Worm (Caenorhabditis elegans) whole organism, young adult: ENCODE results near the gene C14A4.12.

Source experiments
- B0035.1 ChIP-seq: sonication (generic microtip); optimal IDR thresholded peaks from 2 replicates; lab custom pipeline; 2016; ENCODE audit warnings: missing genetic modification characterization, mild to moderate bottlenecking, missing compliant biosample characterization, missing genotype, missing genetic modification reagents
- B0261.1 ChIP-seq: sonication (generic microtip); optimal IDR thresholded peaks from 2 replicates; lab custom pipeline; 2016; ENCODE audit warnings: mild to moderate bottlenecking, missing genetic modification characterization, moderate library complexity, missing compliant biosample characterization
- B0336.3 ChIP-seq: fragments of 200-800 bp; sonication (Bioruptor generic); IDR thresholded peaks from 2 replicates; pipeline ENCODE4 v1.3.6; 2022; ENCODE audit warnings: missing genetic modification characterization, missing compliant biosample characterization
- C17E4.6 ChIP-seq: fragments of 200-800 bp; sonication (Bioruptor generic); IDR thresholded peaks from 2 replicates; pipeline ENCODE4 v1.3.6; 2022; ENCODE audit warnings: missing genetic modification reagents, missing genetic modification characterization, missing compliant biosample characterization
- F49E8.2 ChIP-seq: sonication (generic microtip); optimal IDR thresholded peaks from 3 replicates; lab custom pipeline; 2017; ENCODE audit warnings: missing genetic modification characterization, mild to moderate bottlenecking, missing compliant biosample characterization, antibody characterized with exemption, moderate library complexity; ENCODE audit not compliant: insufficient read depth
- K12H6.12 ChIP-seq: fragments of 200-800 bp; sonication (Bioruptor generic); optimal IDR thresholded peaks from 2 replicates; lab custom pipeline; 2018; ENCODE audit warnings: mild to moderate bottlenecking, missing genetic modification characterization, missing compliant biosample characterization
- T07F8.4 ChIP-seq: sonication (generic microtip); optimal IDR thresholded peaks from 2 replicates; lab custom pipeline; 2016; ENCODE audit warnings: mild to moderate bottlenecking, missing genetic modification characterization, moderate library complexity, missing compliant biosample characterization
- Y56A3A.18 ChIP-seq: fragments of 200-800 bp; sonication (Bioruptor generic); IDR thresholded peaks from 2 replicates; pipeline ENCODE4 v1.3.6; 2022; ENCODE audit warnings: missing genetic modification reagents, missing genetic modification characterization, missing compliant biosample characterization
- Y67H2A.10 ChIP-seq: fragments of 200-800 bp; sonication (Bioruptor generic); conservative IDR thresholded peaks from 2 replicates; pipeline ENCODE4 v1.3.6; 2022; ENCODE audit warnings: missing genetic modification reagents, missing genetic modification characterization, missing compliant biosample characterization
- Y95B8A.8 ChIP-seq: fragments of 200-800 bp; sonication (Bioruptor generic); IDR thresholded peaks from 2 replicates; pipeline ENCODE4 v1.3.6; 2022; ENCODE audit warnings: missing genetic modification reagents, missing genetic modification characterization, missing compliant biosample characterization
- ZK185.1 ChIP-seq: sonication (generic microtip); optimal IDR thresholded peaks from 2 replicates; lab custom pipeline; 2016; ENCODE audit warnings: mild to moderate bottlenecking, missing genetic modification characterization, missing compliant biosample characterization; ENCODE audit not compliant: poor library complexity, severe bottlenecking
- ama-1 ChIP-seq, 3 experiments: fragments of 150-350 bp in 1 of 3; sonication (generic microtip) in 2 of 3; optimal IDR thresholded peaks; 2 replicates each; lab custom pipeline; 2014 to 2018; ENCODE audit warnings: missing biosample characterization in 2 of 3, missing genetic modification characterization in 2 of 3, missing genetic modification reagents in 2 of 3
- atf-7 ChIP-seq: sonication (generic microtip); optimal IDR thresholded peaks from 2 replicates; lab custom pipeline; 2017; ENCODE audit warnings: mild to moderate bottlenecking, missing genetic modification characterization, missing compliant biosample characterization
- athp-1 ChIP-seq: sonication (generic microtip); optimal IDR thresholded peaks from 2 replicates; lab custom pipeline; 2017; ENCODE audit warnings: mild to moderate bottlenecking, missing genetic modification characterization, missing compliant biosample characterization
- attf-3 ChIP-seq: fragments of 200-800 bp; sonication (Bioruptor generic); conservative IDR thresholded peaks from 2 replicates; pipeline ENCODE4 v1.3.6; 2022; ENCODE audit warnings: missing genetic modification reagents, missing genetic modification characterization, missing compliant biosample characterization
- bed-1 ChIP-seq: fragments of 200-800 bp; sonication (Bioruptor generic); IDR thresholded peaks from 2 replicates; pipeline ENCODE4 v1.3.6; 2022; ENCODE audit warnings: missing genetic modification reagents, missing genetic modification characterization, missing compliant biosample characterization
- bed-2 ChIP-seq: fragments of 200-800 bp; sonication (Bioruptor generic); IDR thresholded peaks from 2 replicates; pipeline ENCODE4 v1.3.6; 2022; ENCODE audit warnings: missing genetic modification reagents, missing genetic modification characterization, missing compliant biosample characterization
- cebp-1 ChIP-seq, 2 experiments: fragments of 200-800 bp in 1 of 2; sonication (Bioruptor generic) in 1 of 2; sonication (generic microtip) in 1 of 2; IDR thresholded peaks in 1 of 2; optimal IDR thresholded peaks in 1 of 2; 2 replicates each; pipeline versions ENCODE4 v1.3.6 to Lab custom; 2017 to 2022; ENCODE audit warnings: missing compliant biosample characterization in 2 of 2, missing genetic modification characterization in 2 of 2, mild to moderate bottlenecking in 1 of 2, missing genetic modification reagents in 1 of 2, moderate library complexity in 1 of 2
- ceh-58 ChIP-seq: fragments of 200-800 bp; sonication (Bioruptor generic); IDR thresholded peaks from 2 replicates; pipeline ENCODE4 v1.3.6; 2022; ENCODE audit warnings: missing genetic modification characterization, missing compliant biosample characterization
- chd-7 ChIP-seq: sonication (generic microtip); optimal IDR thresholded peaks from 2 replicates; lab custom pipeline; 2016; ENCODE audit warnings: mild to moderate bottlenecking, missing genetic modification characterization, moderate library complexity, missing compliant biosample characterization
- dpff-1 ChIP-seq: sonication (generic microtip); optimal IDR thresholded peaks from 2 replicates; lab custom pipeline; 2017; ENCODE audit warnings: mild to moderate bottlenecking, missing genetic modification characterization, missing compliant biosample characterization
- egl-18 ChIP-seq: fragments of 200-800 bp; sonication (Bioruptor generic); IDR thresholded peaks from 2 replicates; pipeline ENCODE4 v1.3.6; 2022; ENCODE audit warnings: missing genetic modification reagents, missing genetic modification characterization, missing compliant biosample characterization
- egl-44 ChIP-seq: fragments of 200-800 bp; sonication (Bioruptor generic); IDR thresholded peaks from 2 replicates; pipeline ENCODE4 v1.3.6; 2022; ENCODE audit warnings: missing genetic modification reagents, missing genetic modification characterization, missing compliant biosample characterization
- ekl-4 ChIP-seq: fragments of 200-800 bp; sonication (Bioruptor generic); IDR thresholded peaks from 2 replicates; pipeline ENCODE4 v1.3.6; 2022; ENCODE audit warnings: missing genetic modification reagents, missing genetic modification characterization, missing compliant biosample characterization
- fkh-3 ChIP-seq: sonication (generic microtip); optimal IDR thresholded peaks from 2 replicates; lab custom pipeline; 2016; ENCODE audit warnings: mild to moderate bottlenecking, missing genetic modification characterization, missing compliant biosample characterization
- hlh-12 ChIP-seq: sonication (generic microtip); optimal IDR thresholded peaks from 2 replicates; lab custom pipeline; 2016; ENCODE audit warnings: missing genetic modification characterization, missing compliant biosample characterization
- hmg-20 ChIP-seq: fragments of 200-800 bp; sonication (Bioruptor generic); IDR thresholded peaks from 2 replicates; pipeline ENCODE4 v1.3.6; 2022; ENCODE audit warnings: missing genetic modification reagents, missing genetic modification characterization, missing compliant biosample characterization
- let-526 ChIP-seq: fragments of 200-800 bp; sonication (Bioruptor generic); IDR thresholded peaks from 2 replicates; pipeline ENCODE4 v1.3.6; 2022; ENCODE audit warnings: missing genetic modification reagents, missing genetic modification characterization, missing compliant biosample characterization
- lin-54 ChIP-seq: fragments of 200-800 bp; sonication (Bioruptor generic); optimal IDR thresholded peaks from 2 replicates; lab custom pipeline; 2018; ENCODE audit warnings: mild to moderate bottlenecking, missing genetic modification characterization, missing compliant biosample characterization
- madf-3 ChIP-seq: fragments of 200-800 bp; sonication (Bioruptor generic); IDR thresholded peaks from 2 replicates; pipeline ENCODE4 v1.3.6; 2022; ENCODE audit warnings: missing genetic modification reagents, missing genetic modification characterization, missing compliant biosample characterization
- madf-6 ChIP-seq: fragments of 200-800 bp; sonication (Bioruptor generic); IDR thresholded peaks from 2 replicates; pipeline ENCODE4 v1.3.6; 2022; ENCODE audit warnings: missing genetic modification reagents, missing genetic modification characterization, missing compliant biosample characterization
- mcd-1 ChIP-seq: fragments of 200-800 bp; sonication (Bioruptor generic); IDR thresholded peaks from 2 replicates; pipeline ENCODE4 v1.3.6; 2022; ENCODE audit warnings: missing genetic modification reagents, missing genetic modification characterization, missing compliant biosample characterization
- mxl-1 ChIP-seq: sonication (generic microtip); optimal IDR thresholded peaks from 2 replicates; lab custom pipeline; 2016; ENCODE audit warnings: missing genetic modification characterization, missing compliant biosample characterization
- nfya-1 ChIP-seq: sonication (generic microtip); optimal IDR thresholded peaks from 2 replicates; lab custom pipeline; 2017; ENCODE audit warnings: antibody characterized with exemption, missing compliant biosample characterization, missing genetic modification characterization, borderline replicate concordance; ENCODE audit not compliant: insufficient read depth
- nhr-179 ChIP-seq: sonication (generic microtip); optimal IDR thresholded peaks from 2 replicates; lab custom pipeline; 2016; ENCODE audit warnings: mild to moderate bottlenecking, missing genetic modification characterization, missing compliant biosample characterization
- nhr-80 ChIP-seq: sonication (generic microtip); optimal IDR thresholded peaks from 2 replicates; lab custom pipeline; 2016; ENCODE audit warnings: missing genetic modification characterization, missing compliant biosample characterization
- rcor-1 ChIP-seq: fragments of 200-800 bp; sonication (Bioruptor generic); IDR thresholded peaks from 2 replicates; pipeline ENCODE4 v1.3.6; 2022; ENCODE audit warnings: missing genetic modification reagents, missing genetic modification characterization, missing compliant biosample characterization
- rec-8 ChIP-seq, 2 experiments: sonication (generic microtip); optimal IDR thresholded peaks; 2 replicates each; lab custom pipeline; 2016; ENCODE audit warnings: mild to moderate bottlenecking in 2 of 2, missing genetic modification characterization in 2 of 2, missing genetic modification reagents in 2 of 2, missing genotype in 2 of 2, missing biosample characterization in 1 of 2, missing compliant biosample characterization in 1 of 2, moderate library complexity in 1 of 2
- repo-1 ChIP-seq: sonication (generic microtip); optimal IDR thresholded peaks from 2 replicates; lab custom pipeline; 2017; ENCODE audit warnings: mild to moderate bottlenecking, missing genetic modification characterization, missing compliant biosample characterization
- sdz-38 ChIP-seq: sonication (generic microtip); optimal IDR thresholded peaks from 2 replicates; lab custom pipeline; 2016; ENCODE audit warnings: missing genotype, missing genetic modification characterization, missing compliant biosample characterization
- snpc-1.1 ChIP-seq: sonication (generic microtip); optimal IDR thresholded peaks from 2 replicates; lab custom pipeline; 2017; ENCODE audit warnings: missing genetic modification characterization, mild to moderate bottlenecking, missing compliant biosample characterization, antibody characterized with exemption, moderate library complexity, missing genotype, missing genetic modification reagents; ENCODE audit not compliant: insufficient read depth
- snpc-1.3 ChIP-seq: sonication (generic microtip); optimal IDR thresholded peaks from 2 replicates; lab custom pipeline; 2017; ENCODE audit warnings: missing genetic modification characterization, mild to moderate bottlenecking, missing compliant biosample characterization, antibody characterized with exemption, moderate library complexity, missing genotype, missing genetic modification reagents; ENCODE audit not compliant: insufficient read depth
- snpc-3.4 ChIP-seq: sonication (generic microtip); optimal IDR thresholded peaks from 2 replicates; lab custom pipeline; 2017; ENCODE audit warnings: missing genetic modification characterization, mild to moderate bottlenecking, missing compliant biosample characterization, antibody characterized with exemption, moderate library complexity, missing genotype, missing genetic modification reagents
- tbx-9 ChIP-seq: sonication (generic microtip); optimal IDR thresholded peaks from 2 replicates; lab custom pipeline; 2016; ENCODE audit warnings: borderline replicate concordance, missing genetic modification characterization, inconsistent platforms, missing compliant biosample characterization
- unc-130 ChIP-seq: sonication (generic microtip); optimal IDR thresholded peaks from 2 replicates; lab custom pipeline; 2016; ENCODE audit warnings: missing genetic modification reagents, missing genetic modification characterization, missing compliant biosample characterization
- unc-62 ChIP-seq: fragments of 150-350 bp; optimal IDR thresholded peaks from 2 replicates; lab custom pipeline; 2014; ENCODE audit warnings: missing biosample characterization, missing genetic modification reagents, missing genetic modification characterization
- ztf-25 ChIP-seq: fragments of 200-800 bp; sonication (Bioruptor generic); IDR thresholded peaks from 2 replicates; pipeline ENCODE4 v1.3.6; 2022; ENCODE audit warnings: missing genetic modification reagents, missing genetic modification characterization, missing compliant biosample characterization

C14A4.12 gene

DNA sequence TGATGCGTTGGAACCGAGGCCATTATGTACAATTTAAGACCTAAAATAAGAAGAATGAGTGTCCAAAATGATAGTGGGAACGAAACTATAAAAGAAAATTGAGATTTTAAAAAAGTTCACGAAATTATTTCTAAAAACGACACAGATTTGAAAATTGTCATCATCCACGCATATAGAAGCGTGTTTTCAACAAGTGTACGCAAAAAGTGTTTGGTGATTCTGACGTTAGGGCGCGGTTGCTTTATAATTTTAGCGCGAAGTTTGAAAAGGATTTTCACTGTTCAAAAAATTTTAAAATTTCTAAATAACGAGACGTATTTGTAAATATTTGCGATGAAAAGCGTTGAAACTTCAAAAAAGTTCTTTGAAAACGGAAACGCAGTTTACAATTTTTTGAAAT, 49.5 kb upstream of the C14A4.12 start, which contains the start of gene cdc-48.1 (continued):
- TF ChIP-seq mxl-1 (no peak), T07F8.4 (peak; percentile 90), atf-7 (tag; lab: Kevin White, UChicago) (peak; percentile 99), bed-1 (GFP tag; lab: Robert Waterston, UW) (peak; percentile 91), tbx-9 (tag; lab: Kevin White, UChicago) (no peak), cebp-1 (GFP tag; IDR thresholded peaks at IDR 0.05; lab: Robert Waterston, UW) (peak; percentile 94), cebp-1 (tag; optimal IDR thresholded peaks at IDR 0.05; lab: Kevin White, UChicago) (peak; percentile 98), athp-1 (tag; lab: Kevin White, UChicago) (peak; percentile 100), snpc-1.1 (tag; lab: Kevin White, UChicago) (peak; percentile 87), B0336.3 (GFP tag; lab: Robert Waterston, UW) (peak; percentile 98), K12H6.12 (tag; lab: Kevin White, UChicago) (peak; percentile 100), ekl-4 (GFP tag; lab: Robert Waterston, UW) (peak; percentile 99), rcor-1 (GFP tag; lab: Robert Waterston, UW) (peak; percentile 99), F49E8.2 (tag; lab: Kevin White, UChicago) (peak; percentile 99), hlh-12 (tag; lab: Kevin White, UChicago) (no peak), hmg-20 (GFP tag; lab: Robert Waterston, UW) (peak; percentile 95), mcd-1 (GFP tag; lab: Robert Waterston, UW) (peak; percentile 100), Y56A3A.18 (peak; percentile 97), rec-8 (tag; optimal IDR thresholded peaks at IDR 0.05; lab: Kevin White, UChicago) (peak; percentile 86 to 87), Y95B8A.8 (peak; percentile 100), madf-6 (GFP tag; lab: Robert Waterston, UW) (peak; percentile 99), chd-7 (peak; percentile 99), let-526 (GFP tag; lab: Robert Waterston, UW) (peak; percentile 98), snpc-3.4 (peak; percentile 99), madf-3 (GFP tag; lab: Robert Waterston, UW) (peak; percentile 98), bed-2 (GFP tag; lab: Robert Waterston, UW) (peak; percentile 95), nfya-1 (no peak), nhr-80 (peak; percentile 98), unc-130 (GFP tag; lab: Kevin White, UChicago) (peak; percentile 98), sdz-38 (tag; lab: Kevin White, UChicago) (no peak), attf-3 (peak; percentile 94), egl-44 (peak; percentile 98), ceh-58 (GFP tag; lab: Robert Waterston, UW) (0 out of 2 replicates have a peak, but pooled peaks have one; percentile 88), ZK185.1 (tag; lab: Kevin White, UChicago) (peak; percentile 99), repo-1 (peak; percentile 98), B0261.1 (tag; lab: Kevin White, UChicago) (peak; percentile 48), nhr-179 (no peak), Y67H2A.10 (peak; percentile 98), unc-62 (GFP tag; lab: Kevin White, UChicago) (peak; percentile 98), ama-1 (optimal IDR thresholded peaks at IDR 0.05; lab: Kevin White, UChicago) (no peak), ama-1 (GFP tag; optimal IDR thresholded peaks at IDR 0.05; lab: Kevin White, UChicago) (peak; percentile 76 to 79), B0035.1 (peak; percentile 95), ztf-25 (GFP tag; lab: Robert Waterston, UW) (peak; percentile 94), dpff-1 (tag; lab: Kevin White, UChicago) (peak; percentile 11), fkh-3 (tag; lab: Kevin White, UChicago) (peak; percentile 59), C17E4.6 (peak; percentile 99), egl-18 (peak; percentile 99), lin-54 (GFP tag; lab: Kevin White, UChicago) (peak; percentile 100), snpc-1.3 (tag; lab: Kevin White, UChicago) (peak; percentile 98)
